Fruit fly (Drosophila melanogaster): ENCODE data around the gene Aven.

Aven gene

DNA sequence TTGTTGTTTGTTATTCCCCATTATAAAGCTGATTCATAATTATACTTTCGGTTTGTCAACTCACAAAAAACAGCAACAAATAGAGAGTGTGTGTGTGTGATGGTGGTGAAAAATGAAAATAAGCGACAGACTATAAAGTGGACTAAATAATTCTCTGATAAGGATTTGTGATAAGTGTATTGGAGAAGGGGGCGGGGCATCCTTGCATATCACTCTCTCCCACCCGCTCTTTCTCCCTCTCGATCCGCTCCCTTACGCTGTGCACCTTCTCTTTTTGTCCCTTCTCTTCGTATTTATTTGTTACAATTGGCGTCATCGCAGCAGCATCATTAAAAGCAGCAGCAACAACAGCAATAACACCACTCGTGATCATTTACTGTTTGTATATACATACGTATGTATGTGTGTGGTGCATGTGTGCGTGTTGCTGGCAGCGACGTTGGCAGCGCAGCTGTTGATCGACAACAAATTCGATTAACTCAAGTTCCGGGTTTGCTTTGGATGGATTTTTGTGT is 32.1 kb upstream of the Aven start (continued):
- TF ChIP-seq exex (tag; optimal IDR thresholded peaks at IDR 0.05) (peak; percentile 12), CrebB (tag; optimal IDR thresholded peaks at IDR 0.05) (peak; percentile 30), CG33213 (GFP tag; optimal IDR thresholded peaks at IDR 0.05) (no peak), Trl (optimal IDR thresholded peaks at IDR 0.05) (peak; percentile 68 to 71), Trl (GFP tag; optimal IDR thresholded peaks at IDR 0.05) (no peak)

DNA sequence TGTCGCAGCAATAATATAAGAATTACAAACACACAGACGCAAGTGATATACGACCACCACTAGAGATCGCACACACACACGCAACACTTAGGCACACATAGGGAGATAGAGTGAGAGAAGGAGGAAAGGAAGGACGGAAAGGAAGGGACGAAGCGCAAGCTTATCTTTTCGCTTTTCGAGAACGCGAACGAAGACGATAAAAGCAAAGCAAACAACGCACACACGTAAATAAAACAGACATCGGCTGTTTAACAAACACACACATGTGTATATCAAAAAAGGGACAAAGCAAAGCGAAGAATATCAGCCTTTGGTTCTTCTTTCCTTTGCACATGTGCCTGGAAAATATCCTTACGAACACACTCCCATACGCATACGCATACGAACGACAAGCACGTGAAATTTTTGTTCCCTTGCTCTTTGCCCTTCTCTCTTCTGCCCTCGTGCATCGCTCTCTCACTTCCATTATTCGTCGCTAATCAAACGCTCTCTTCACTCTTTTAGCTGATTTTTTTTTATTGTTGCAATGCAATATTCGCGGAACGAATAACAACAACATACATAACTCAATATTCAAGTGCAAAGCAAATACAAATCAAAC is 30.7 kb upstream of the Aven start:
- TF ChIP-seq luna (GFP tag; optimal IDR thresholded peaks at IDR 0.05), result no peak
- no peak for TF ChIP-seq Pdp1 (GFP tag; optimal IDR thresholded peaks at IDR 0.05)
- TF ChIP-seq dmrt11E (tag; optimal IDR thresholded peaks at IDR 0.05), result peak; percentile 15
- TF ChIP-seq Doc3 (GFP tag; IDR thresholded peaks at IDR 0.05; ENCODE audit: partially characterized antibody), result no peak
- TF ChIP-seq amos (GFP tag; IDR thresholded peaks at IDR 0.05; ENCODE audit: partially characterized antibody), result no peak
- no peak for TF ChIP-seq dan (GFP tag; IDR thresholded peaks at IDR 0.05)
- no peak for TF ChIP-seq BEAF-32 (GFP tag; optimal IDR thresholded peaks at IDR 0.05)
- peak; percentile 86 for TF ChIP-seq pros (GFP tag; optimal IDR thresholded peaks at IDR 0.05)
- peak; percentile 46 for TF ChIP-seq CG3163 (GFP tag; optimal IDR thresholded peaks at IDR 0.05)
- no peak for TF ChIP-seq sna (GFP tag; IDR thresholded peaks at IDR 0.05; ENCODE audit: partially characterized antibody)
- TF ChIP-seq gcm (GFP tag; optimal IDR thresholded peaks at IDR 0.05), result peak; percentile 8
- TF ChIP-seq ara (GFP tag; IDR thresholded peaks at IDR 0.05), result no peak
- TF ChIP-seq CG4404 (GFP tag; IDR thresholded peaks at IDR 0.05), result no peak
- TF ChIP-seq CG6813 (GFP tag; optimal IDR thresholded peaks at IDR 0.05), result peak; percentile 34
- TF ChIP-seq CG15011 (GFP tag; optimal IDR thresholded peaks at IDR 0.05), result no peak
- TF ChIP-seq CG18619 (GFP tag; optimal IDR thresholded peaks at IDR 0.05), result no peak
- TF ChIP-seq CG8290 (GFP tag; optimal IDR thresholded peaks at IDR 0.05), result no peak
- TF ChIP-seq CG8290 (tag; optimal IDR thresholded peaks at IDR 0.05), result peak; percentile 3 to 4
- TF ChIP-seq CG14014 (GFP tag; IDR thresholded peaks at IDR 0.05), result no peak
- peak in 1 of 2 experiments; percentile 33 for TF ChIP-seq insv (GFP tag; optimal IDR thresholded peaks at IDR 0.05)
- peak; percentile 37 for TF ChIP-seq CG18599 (GFP tag; optimal IDR thresholded peaks at IDR 0.05)
- TF ChIP-seq CkIIα-i1 (GFP tag; IDR thresholded peaks at IDR 0.05), result no peak
- no peak for TF ChIP-seq btn (GFP tag; optimal IDR thresholded peaks at IDR 0.05)
- TF ChIP-seq CG17385 (GFP tag; optimal IDR thresholded peaks at IDR 0.05), result peak; percentile 18
- no peak for TF ChIP-seq phol (tag; optimal IDR thresholded peaks at IDR 0.05)
- TF ChIP-seq dmrt99B (tag; optimal IDR thresholded peaks at IDR 0.05), result no peak
- TF ChIP-seq Dp (GFP tag; optimal IDR thresholded peaks at IDR 0.05), result no peak
- no peak for TF ChIP-seq CG7372 (GFP tag; IDR thresholded peaks at IDR 0.05)
- no peak for TF ChIP-seq Oaz (GFP tag; IDR thresholded peaks at IDR 0.05)
- no peak for TF ChIP-seq Spps (tag; optimal IDR thresholded peaks at IDR 0.05)
- no peak for TF ChIP-seq CrebB (tag; optimal IDR thresholded peaks at IDR 0.05)
- no peak for TF ChIP-seq zen (tag; optimal IDR thresholded peaks at IDR 0.05)
- TF ChIP-seq H15 (GFP tag; IDR thresholded peaks at IDR 0.05), result no peak
- TF ChIP-seq Fer3 (tag; optimal IDR thresholded peaks at IDR 0.05), result no peak
- peak; percentile 24 for TF ChIP-seq lbe (GFP tag; optimal IDR thresholded peaks at IDR 0.05)
- no peak for TF ChIP-seq usp (GFP tag; optimal IDR thresholded peaks at IDR 0.05)
- no peak for TF ChIP-seq NFAT (GFP tag; IDR thresholded peaks at IDR 0.05)
- TF ChIP-seq CG31224 (GFP tag; IDR thresholded peaks at IDR 0.05), result no peak
- no peak for TF ChIP-seq CG9817 (tag; optimal IDR thresholded peaks at IDR 0.05)
- no peak for TF ChIP-seq chif (GFP tag; optimal IDR thresholded peaks at IDR 0.05)
- no peak for TF ChIP-seq CG17612 (GFP tag; IDR thresholded peaks at IDR 0.05)
- no peak for TF ChIP-seq CG4707 (GFP tag; optimal IDR thresholded peaks at IDR 0.05)
- no peak for TF ChIP-seq inv (GFP tag; IDR thresholded peaks at IDR 0.05; ENCODE audit: partially characterized antibody)
- no peak for TF ChIP-seq CG43689 (GFP tag; IDR thresholded peaks at IDR 0.05)
- no peak for TF ChIP-seq slp2 (GFP tag; optimal IDR thresholded peaks at IDR 0.05)
